Worm (Caenorhabditis elegans): ENCODE measurements around the gene K10D6.4.

Gene K10D6.4

DNA sequence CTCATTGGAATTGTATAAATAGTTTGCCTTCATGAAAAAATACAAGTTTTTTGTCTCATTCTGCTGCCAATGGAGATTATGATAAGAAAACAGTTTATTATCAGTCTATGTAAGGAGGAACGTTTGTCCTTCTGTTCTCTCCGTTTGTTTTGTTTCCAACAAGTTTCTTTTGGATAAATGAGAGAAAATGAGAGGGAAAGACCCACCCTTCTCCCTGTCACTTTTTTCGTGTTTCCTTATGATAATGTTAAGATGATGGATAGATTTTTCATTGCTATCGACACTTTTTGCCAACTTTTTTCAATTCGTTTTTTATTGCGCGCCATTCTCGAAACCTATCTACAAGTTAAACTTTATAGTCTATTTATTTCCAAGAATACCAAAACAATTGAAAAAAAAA is 29.5 kb downstream of the K10D6.4 start:
- TF ChIP-seq unc-62 (GFP tag; optimal IDR thresholded peaks at IDR 0.05): no peak

DNA sequence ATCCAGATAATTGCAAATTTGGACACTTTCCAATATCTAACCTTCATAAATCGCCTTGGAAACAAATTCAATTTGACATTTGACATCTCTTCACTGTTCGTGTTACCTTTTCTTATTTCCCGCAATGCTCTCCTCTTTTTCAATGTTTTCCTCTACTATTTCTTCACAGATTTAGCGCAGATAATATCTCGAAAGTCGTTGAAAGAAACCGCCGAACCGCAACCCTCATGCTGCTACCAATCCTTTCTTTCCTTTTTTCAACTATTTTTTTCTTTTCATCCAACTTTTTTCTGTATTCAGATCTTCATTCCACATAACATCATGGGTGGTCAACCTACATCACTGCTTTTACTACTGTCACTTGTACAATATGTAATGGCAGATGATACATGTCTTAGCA is 32.6 kb downstream of the K10D6.4 start, which contains the start of gene T19B10.5:
T19B10.5 (plus strand) TSS at position 301 of the 400 bp plus-strand sequence.
- TF ChIP-seq unc-62 (GFP tag; optimal IDR thresholded peaks at IDR 0.05): no peak

DNA sequence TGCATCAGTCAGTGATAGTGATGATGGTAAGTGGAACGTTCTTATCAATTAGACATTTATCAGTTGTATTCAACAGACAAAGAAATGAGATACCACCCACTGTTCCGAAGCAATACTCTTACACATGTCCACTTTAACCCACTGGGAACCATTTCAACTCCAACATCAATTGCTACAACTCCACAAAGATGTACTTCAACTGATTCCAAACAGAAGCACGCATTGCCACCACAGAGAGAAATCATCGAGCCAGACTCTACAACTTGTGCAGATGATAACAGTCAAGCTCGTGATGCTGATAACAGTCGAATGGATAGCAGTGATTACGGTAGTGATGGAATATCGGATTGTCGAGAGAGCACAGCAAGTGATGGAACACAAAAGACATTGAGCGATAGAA is 34.2 kb downstream of the K10D6.4 start:
- no peak for TF ChIP-seq unc-62 (GFP tag; optimal IDR thresholded peaks at IDR 0.05)

DNA sequence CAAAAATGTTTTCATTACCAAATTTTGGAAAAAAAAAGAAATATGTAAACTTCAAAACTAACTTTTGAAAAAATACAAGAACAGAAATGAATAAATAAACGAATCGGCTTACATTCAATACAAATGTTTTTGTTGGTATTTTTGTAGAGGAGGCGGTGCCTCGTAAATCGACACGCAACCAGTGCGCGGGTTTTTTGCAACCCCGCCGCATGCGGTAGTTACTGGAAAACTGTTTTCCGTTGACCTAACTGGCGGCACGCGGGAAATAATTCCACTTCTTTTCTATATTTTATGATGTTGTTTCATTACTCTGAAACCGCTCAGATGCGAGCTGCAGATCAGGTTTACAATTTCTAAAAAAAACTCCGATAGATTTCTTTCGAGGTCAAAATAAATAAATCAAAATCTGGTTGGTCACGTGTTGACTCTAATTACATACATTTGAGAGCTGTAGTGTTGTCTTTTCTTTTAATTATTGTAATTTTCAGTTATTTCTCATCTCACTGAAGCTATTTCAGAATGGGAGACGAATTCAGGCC is 37.5 kb downstream of the K10D6.4 start, which contains the start of the genes dvc-1 and ima-1:
dvc-1 (minus strand) TSS at position 145 of the 539 bp plus-strand sequence.
ima-1 (plus strand) TSS at position 489 of the 539 bp plus-strand sequence.
- no peak for TF ChIP-seq unc-62 (GFP tag; optimal IDR thresholded peaks at IDR 0.05)

DNA sequence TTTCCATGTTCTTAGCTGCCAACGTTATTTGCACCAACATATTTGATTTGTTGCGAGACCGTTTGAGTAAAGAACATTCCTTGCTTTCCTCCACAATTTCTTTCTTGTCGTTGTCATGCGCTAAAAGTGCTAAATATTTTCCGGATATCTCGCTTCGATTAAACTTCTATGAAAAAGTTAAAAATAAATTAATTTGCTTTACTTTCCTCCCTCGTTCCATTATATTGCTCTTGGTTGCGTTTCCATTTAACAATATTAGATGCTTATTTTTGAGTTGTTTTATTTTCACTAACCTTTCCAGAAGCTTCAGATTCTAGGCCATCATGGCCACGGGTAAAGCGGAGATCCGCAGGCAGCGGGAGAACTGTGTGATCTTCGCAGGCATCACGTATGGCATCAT is 39.9 kb downstream of the K10D6.4 start, which contains the start of gene pgap-1:
pgap-1 (plus strand) TSS at position 301 of the 400 bp plus-strand sequence.
- TF ChIP-seq unc-62 (GFP tag; optimal IDR thresholded peaks at IDR 0.05): no peak

DNA sequence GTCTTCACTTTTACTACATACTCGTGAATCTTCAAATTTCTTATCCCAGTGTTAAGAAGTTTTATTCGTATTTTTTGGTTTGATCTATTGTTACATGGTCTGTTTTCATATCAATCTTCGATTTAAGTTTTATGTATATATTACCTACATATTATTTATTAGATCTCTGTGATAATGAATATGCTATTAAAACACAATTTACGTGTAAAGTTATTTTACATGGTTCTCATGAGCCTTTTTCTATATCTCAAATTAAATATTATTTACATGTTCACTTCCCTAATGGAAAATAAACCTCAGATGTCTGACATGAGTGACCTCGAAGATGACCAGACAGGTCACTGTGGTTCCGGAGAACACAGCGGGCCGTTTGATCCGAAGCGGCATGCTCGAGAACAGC is 42.8 kb downstream of the K10D6.4 start, which contains the start of gene mxl-1:
mxl-1 (plus strand) TSS at position 301 of the 400 bp plus-strand sequence.
- no peak for TF ChIP-seq unc-62 (GFP tag; optimal IDR thresholded peaks at IDR 0.05)

DNA sequence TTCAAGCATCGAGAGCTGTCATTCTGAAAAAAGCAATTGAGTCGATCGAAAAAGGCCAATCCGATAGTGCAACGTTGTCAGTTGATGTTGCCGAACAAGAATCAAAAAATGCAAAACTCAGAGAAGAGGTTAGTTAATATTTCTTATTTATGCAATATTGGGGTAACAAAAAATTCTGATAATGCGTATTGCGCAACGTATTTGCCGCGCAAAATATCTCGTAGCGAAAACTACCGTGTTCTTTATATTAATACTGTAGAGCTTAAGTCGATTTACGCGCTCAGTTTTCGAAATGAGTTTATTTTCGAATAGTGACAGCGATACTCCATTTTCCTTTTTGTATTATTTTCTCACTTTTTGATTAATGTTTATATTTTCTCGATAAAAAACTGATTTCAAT is 43.3 kb downstream of the K10D6.4 start:
- no peak for TF ChIP-seq unc-62 (GFP tag; optimal IDR thresholded peaks at IDR 0.05)

DNA sequence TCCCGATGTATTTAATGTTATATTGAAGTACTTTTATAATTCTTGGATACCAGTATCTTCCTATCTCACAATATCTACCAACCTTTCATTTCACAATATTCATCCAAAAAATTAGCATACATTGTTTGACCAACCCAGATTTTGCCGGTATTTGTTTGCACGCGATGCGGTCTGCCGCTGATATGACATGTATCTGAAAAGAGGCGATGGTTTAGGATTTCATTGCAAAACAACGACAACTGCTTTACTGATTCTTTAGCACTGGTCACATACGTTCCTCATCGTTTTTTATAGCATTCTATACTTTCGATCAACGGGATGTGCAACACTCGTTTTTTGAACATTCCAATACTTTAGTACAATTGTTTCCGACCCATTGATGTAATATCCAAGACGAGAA is 46.1 kb downstream of the K10D6.4 start, which contains the start of gene mam-4:
mam-4 (plus strand) TSS at position 301 of the 400 bp plus-strand sequence.
- TF ChIP-seq unc-62 (GFP tag; optimal IDR thresholded peaks at IDR 0.05): no peak

DNA sequence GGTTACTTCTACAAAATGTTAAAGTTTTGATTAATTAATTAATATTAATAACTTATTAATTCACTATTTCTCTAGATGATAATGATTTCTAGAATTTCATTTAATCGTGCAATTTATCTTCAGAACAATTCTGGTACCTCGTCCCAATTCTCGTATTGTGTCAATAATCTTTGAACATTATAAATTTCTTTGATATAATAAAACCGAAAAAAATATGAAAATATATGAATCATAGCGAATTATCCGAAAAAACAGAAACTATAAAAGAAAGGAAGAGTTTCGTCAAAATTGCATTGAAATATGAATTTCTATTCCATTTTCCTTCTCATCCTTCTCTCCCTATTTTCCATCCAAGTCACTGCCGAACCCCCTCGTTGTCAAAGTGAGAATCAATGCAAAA is 49.0 kb downstream of the K10D6.4 start, which contains the start of gene T19B10.12:
T19B10.12 (plus strand) TSS at position 301 of the 400 bp plus-strand sequence.
- no peak for TF ChIP-seq unc-62 (GFP tag; optimal IDR thresholded peaks at IDR 0.05)

DNA sequence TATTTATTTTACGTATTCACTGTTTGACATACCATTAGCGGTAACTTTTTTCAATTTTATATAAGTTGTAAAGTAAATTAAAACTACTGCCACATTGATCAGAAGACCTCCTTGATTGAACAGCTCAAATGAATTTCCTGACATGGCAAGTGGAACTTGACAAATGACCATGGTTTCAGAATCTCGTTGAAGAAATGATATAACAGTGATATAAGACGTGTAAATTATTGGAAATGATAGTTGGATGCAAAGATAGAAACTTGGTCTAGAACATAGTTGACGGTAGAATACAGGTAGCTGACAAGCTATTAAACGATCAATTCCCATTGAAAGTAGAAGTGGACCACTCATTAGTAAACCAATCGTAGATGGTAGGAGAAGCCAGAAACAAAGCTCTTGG is 50.1 kb downstream of the K10D6.4 start:
- TF ChIP-seq unc-62 (GFP tag; optimal IDR thresholded peaks at IDR 0.05): no peak

DNA sequence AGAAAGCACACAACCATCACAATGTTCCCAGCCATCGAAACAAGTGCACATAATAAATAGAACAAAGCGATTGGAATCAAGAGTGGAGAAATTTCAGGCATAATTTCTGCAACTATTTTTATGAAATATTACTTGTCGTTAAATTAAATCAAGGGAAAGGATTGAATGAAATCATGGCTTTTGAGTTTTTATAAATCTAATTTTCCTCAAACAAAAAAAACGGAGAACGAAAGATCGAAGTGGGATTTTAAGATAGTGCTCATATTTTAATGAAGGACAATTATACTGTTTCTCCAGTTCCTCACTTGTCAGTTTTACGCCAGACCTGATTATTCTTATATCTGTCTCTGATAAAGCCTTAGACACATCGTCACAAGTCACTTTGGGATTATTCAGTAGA is 50.7 kb downstream of the K10D6.4 start, which contains the start of gene srsx-33:
srsx-33 (minus strand) TSS at position 101 of the 400 bp plus-strand sequence.
- no peak for TF ChIP-seq unc-62 (GFP tag; optimal IDR thresholded peaks at IDR 0.05)

DNA sequence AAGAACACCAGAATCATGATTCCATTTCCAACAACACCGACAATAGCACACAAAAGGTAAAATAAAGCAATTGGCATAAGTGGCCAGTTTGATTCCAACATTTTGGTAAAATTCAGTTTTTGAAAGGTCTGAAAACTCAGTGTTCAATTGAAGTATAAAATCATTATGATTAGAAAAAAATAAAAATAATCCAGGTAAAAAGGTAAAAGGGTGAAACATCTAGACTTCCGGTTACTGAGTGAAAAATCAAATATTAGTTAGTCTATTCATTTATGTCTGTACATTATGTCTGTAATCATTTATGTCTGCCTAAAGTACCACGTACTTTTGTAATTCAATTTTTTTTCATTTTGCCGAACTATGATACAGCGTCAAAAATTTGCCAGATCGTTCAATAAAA is 53.3 kb downstream of the K10D6.4 start, which contains the start of gene srsx-31:
srsx-31 (minus strand) TSS at position 101 of the 400 bp plus-strand sequence.
- TF ChIP-seq unc-62 (GFP tag; optimal IDR thresholded peaks at IDR 0.05): no peak

DNA sequence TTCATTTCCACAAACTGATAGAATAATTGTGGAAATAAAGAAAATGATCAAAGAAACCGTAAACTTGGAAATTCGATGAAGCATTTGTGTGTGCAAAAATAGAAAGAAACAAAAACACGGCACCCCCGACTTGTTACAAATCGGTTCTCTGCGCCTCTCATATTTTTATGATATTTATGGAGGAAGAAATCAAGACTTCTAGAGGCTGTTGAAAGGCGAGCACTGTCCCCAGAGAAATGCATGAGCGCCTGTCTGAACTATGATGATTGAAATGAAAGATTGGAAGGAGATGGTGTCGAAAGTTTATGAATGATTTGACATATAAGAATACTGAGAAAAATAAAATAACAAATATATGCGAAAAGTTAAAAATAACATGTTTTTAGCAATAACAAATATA is 57.2 kb downstream of the K10D6.4 start, which contains the start of gene lgc-36:
lgc-36 (minus strand) TSS at position 101 of the 400 bp plus-strand sequence.
- TF ChIP-seq unc-62 (GFP tag; optimal IDR thresholded peaks at IDR 0.05): no peak

DNA sequence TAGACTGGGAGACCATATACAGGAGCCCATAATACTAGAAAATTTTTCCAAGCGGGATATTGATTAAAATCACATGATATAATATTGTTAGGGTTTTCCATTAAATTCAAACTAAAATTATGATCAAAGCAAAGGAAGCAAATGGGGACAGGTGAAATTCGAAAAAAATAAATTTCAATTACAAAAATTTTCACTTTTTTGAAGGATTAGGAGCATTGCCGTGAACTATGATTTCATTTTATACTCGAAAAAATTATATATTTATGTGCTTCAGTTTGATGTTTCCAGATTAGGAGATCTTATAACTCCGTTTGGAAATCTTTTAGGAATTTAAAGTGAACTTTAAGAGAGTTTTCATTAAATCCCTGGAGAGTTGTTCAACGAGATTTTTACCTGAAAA is 58.9 kb downstream of the K10D6.4 start, which contains the start of gene F07B10.7:
F07B10.7 (minus strand) TSS at position 101 of the 400 bp plus-strand sequence.
- TF ChIP-seq unc-62 (GFP tag; optimal IDR thresholded peaks at IDR 0.05): no peak

DNA sequence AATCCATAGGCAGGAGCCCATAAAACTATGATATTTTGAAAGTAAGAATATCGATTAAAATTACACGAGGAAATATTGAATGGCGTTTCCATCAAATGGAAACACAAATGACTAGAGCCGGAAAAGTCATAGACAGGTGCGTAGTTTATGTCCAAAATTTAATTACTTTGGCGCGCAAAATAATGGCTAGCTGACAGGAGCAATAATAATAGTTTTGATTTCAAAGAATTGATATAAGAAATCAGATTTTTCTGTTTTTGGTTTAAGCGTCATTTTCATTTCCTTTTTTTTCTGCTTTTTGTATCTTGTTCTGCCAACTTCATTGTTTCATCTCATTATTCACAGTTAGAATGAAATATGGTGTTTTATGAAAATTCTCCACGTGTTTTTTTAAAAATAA is 61.3 kb downstream of the K10D6.4 start, which contains the start of gene F07B10.4:
F07B10.4 (minus strand) TSS at position 101 of the 400 bp plus-strand sequence.
- TF ChIP-seq unc-62 (GFP tag; optimal IDR thresholded peaks at IDR 0.05): no peak

DNA sequence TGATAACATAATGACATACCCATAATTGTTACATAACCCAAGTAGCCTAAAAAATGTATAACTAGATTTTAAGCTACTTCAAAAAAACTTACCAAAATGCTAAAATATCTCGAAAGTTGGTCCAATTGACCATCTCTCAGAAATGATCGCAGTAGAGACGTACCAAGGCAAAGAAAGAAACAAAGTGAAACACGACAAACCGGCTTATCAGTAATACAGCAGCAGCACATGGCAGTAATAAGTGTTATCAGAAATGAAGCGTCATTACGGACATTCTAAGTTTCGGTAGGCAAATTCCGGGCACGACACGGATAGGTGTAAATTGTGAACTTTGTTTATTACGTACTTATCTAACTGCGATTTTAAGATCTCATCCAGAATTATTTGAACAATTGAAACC is 63.8 kb downstream of the K10D6.4 start, which contains the start of gene cln-3.1:
cln-3.1 (minus strand) TSS at position 171 of the 400 bp plus-strand sequence.
- TF ChIP-seq unc-62 (GFP tag; optimal IDR thresholded peaks at IDR 0.05): no peak
